Worm (Caenorhabditis elegans) whole organism, L2 larva: ENCODE measurements around the gene nhr-260.

Source experiments
- C34F6.9 ChIP-seq: fragments of 150-350 bp; optimal IDR thresholded peaks from 2 replicates; lab custom pipeline; 2014; ENCODE audit warnings: missing biosample characterization, missing genetic modification characterization
- F13H6.1 ChIP-seq: sonication (generic microtip); optimal IDR thresholded peaks from 2 replicates; lab custom pipeline; 2016; ENCODE audit warnings: missing genetic modification characterization, missing compliant biosample characterization
- Y55F3AM.14 ChIP-seq: fragments of 200-800 bp; sonication (Bioruptor generic); optimal IDR thresholded peaks from 2 replicates; lab custom pipeline; 2018; ENCODE audit warnings: mild to moderate bottlenecking, missing genetic modification characterization, missing compliant biosample characterization
- alr-1 ChIP-seq: fragments of 150-350 bp; optimal IDR thresholded peaks from 2 replicates; lab custom pipeline; 2014; ENCODE audit warnings: missing biosample characterization, missing genetic modification characterization
- ama-1 ChIP-seq: fragments of 150-350 bp; optimal IDR thresholded peaks from 2 replicates; lab custom pipeline; 2018; ENCODE audit warnings: inconsistent platforms
- blmp-1 ChIP-seq: sonication (generic microtip); optimal IDR thresholded peaks from 2 replicates; lab custom pipeline; 2017; ENCODE audit warnings: missing genetic modification characterization, mild to moderate bottlenecking, missing compliant biosample characterization, antibody characterized with exemption, moderate library complexity; ENCODE audit not compliant: insufficient read depth
- ceh-16 ChIP-seq: fragments of 150-350 bp; optimal IDR thresholded peaks from 2 replicates; lab custom pipeline; 2014; ENCODE audit warnings: missing biosample characterization, missing genetic modification characterization
- ceh-82 ChIP-seq: fragments of 150-350 bp; optimal IDR thresholded peaks from 2 replicates; lab custom pipeline; 2014; ENCODE audit warnings: missing biosample characterization, missing genetic modification characterization
- crh-2 ChIP-seq: sonication (generic microtip); optimal IDR thresholded peaks from 2 replicates; lab custom pipeline; 2017; ENCODE audit warnings: missing biosample characterization, missing genetic modification characterization
- dmd-4 ChIP-seq: sonication (generic microtip); optimal IDR thresholded peaks from 2 replicates; lab custom pipeline; 2017; ENCODE audit warnings: missing biosample characterization, missing genetic modification characterization
- egl-27 ChIP-seq: sonication (generic microtip); optimal IDR thresholded peaks from 3 replicates; lab custom pipeline; 2017; ENCODE audit warnings: missing biosample characterization, missing genetic modification reagents, missing genetic modification characterization
- fos-1 ChIP-seq: fragments of 150-350 bp; optimal IDR thresholded peaks from 2 replicates; lab custom pipeline; 2014; ENCODE audit warnings: missing biosample characterization, missing genetic modification characterization
- gmeb-1 ChIP-seq: fragments of 150-350 bp; optimal IDR thresholded peaks from 2 replicates; lab custom pipeline; 2014; ENCODE audit warnings: missing biosample characterization, missing genetic modification characterization
- lin-11 ChIP-seq: fragments of 150-350 bp; sonication (generic microtip); optimal IDR thresholded peaks from 2 replicates; lab custom pipeline; 2014; ENCODE audit warnings: missing biosample characterization, missing genetic modification characterization, inconsistent platforms, mixed read lengths
- lin-39 ChIP-seq: fragments of 150-350 bp; optimal IDR thresholded peaks from 2 replicates; lab custom pipeline; 2014; ENCODE audit warnings: missing biosample characterization, missing genetic modification reagents, missing genetic modification characterization
- lsy-2 ChIP-seq, 2 experiments: fragments of 150-350 bp in 1 of 2; sonication (generic microtip) in 1 of 2; optimal IDR thresholded peaks; 2 replicates each; lab custom pipeline; 2014 to 2017; ENCODE audit warnings: missing biosample characterization in 2 of 2, missing genetic modification characterization in 2 of 2
- mab-5 ChIP-seq: fragments of 150-350 bp; optimal IDR thresholded peaks from 2 replicates; lab custom pipeline; 2014; ENCODE audit warnings: missing biosample characterization, missing genetic modification characterization
- mdl-1 ChIP-seq, 2 experiments: fragments of 150-350 bp in 1 of 2; sonication (generic microtip) in 1 of 2; optimal IDR thresholded peaks; 2 replicates each; lab custom pipeline; 2017; ENCODE audit warnings: missing biosample characterization in 2 of 2, missing genetic modification characterization in 2 of 2
- nhr-10 ChIP-seq: sonication (generic microtip); optimal IDR thresholded peaks from 2 replicates; lab custom pipeline; 2017; ENCODE audit warnings: missing biosample characterization, missing genetic modification characterization
- nhr-11 ChIP-seq: fragments of 150-350 bp; optimal IDR thresholded peaks from 2 replicates; lab custom pipeline; 2014; ENCODE audit warnings: missing biosample characterization, missing genetic modification characterization
- nhr-12 ChIP-seq: fragments of 150-350 bp; optimal IDR thresholded peaks from 2 replicates; lab custom pipeline; 2014; ENCODE audit warnings: missing biosample characterization, missing genetic modification characterization
- nhr-129 ChIP-seq: fragments of 150-350 bp; optimal IDR thresholded peaks from 2 replicates; lab custom pipeline; 2014; ENCODE audit warnings: missing biosample characterization, missing genetic modification characterization
- nhr-21 ChIP-seq: fragments of 150-350 bp; optimal IDR thresholded peaks from 2 replicates; lab custom pipeline; 2014; ENCODE audit warnings: missing biosample characterization, missing genetic modification characterization
- nhr-23 ChIP-seq: fragments of 150-350 bp; optimal IDR thresholded peaks from 2 replicates; lab custom pipeline; 2014; ENCODE audit warnings: missing biosample characterization, missing genetic modification reagents, missing genetic modification characterization
- nhr-25 ChIP-seq: fragments of 150-350 bp; sonication (generic microtip); optimal IDR thresholded peaks from 3 replicates; lab custom pipeline; 2014; ENCODE audit warnings: missing biosample characterization, missing genetic modification characterization
- nhr-6 ChIP-seq: fragments of 150-350 bp; optimal IDR thresholded peaks from 2 replicates; lab custom pipeline; 2014; ENCODE audit warnings: missing biosample characterization, missing genetic modification characterization
- nhr-77 ChIP-seq: fragments of 150-350 bp; optimal IDR thresholded peaks from 2 replicates; lab custom pipeline; 2014; ENCODE audit warnings: missing biosample characterization, missing genetic modification characterization
- peb-1 ChIP-seq: fragments of 150-350 bp; optimal IDR thresholded peaks from 2 replicates; lab custom pipeline; 2014; ENCODE audit warnings: missing biosample characterization, missing genetic modification characterization
- sem-4 ChIP-seq: fragments of 150-350 bp; optimal IDR thresholded peaks from 2 replicates; lab custom pipeline; 2014; ENCODE audit warnings: missing biosample characterization, missing genetic modification reagents, missing genetic modification characterization
- skn-1 ChIP-seq: sonication (generic microtip); optimal IDR thresholded peaks from 2 replicates; lab custom pipeline; 2017; ENCODE audit warnings: missing biosample characterization, missing genetic modification characterization
- sma-3 ChIP-seq: sonication (generic microtip); optimal IDR thresholded peaks from 2 replicates; lab custom pipeline; 2016; ENCODE audit warnings: missing genetic modification reagents, missing genetic modification characterization, missing compliant biosample characterization
- sma-9 ChIP-seq, 2 experiments: fragments of 150-350 bp in 1 of 2; sonication (generic microtip) in 1 of 2; optimal IDR thresholded peaks; 2 replicates each; lab custom pipeline; 2014 to 2016; ENCODE audit warnings: missing genetic modification characterization in 2 of 2, mild to moderate bottlenecking in 1 of 2, missing biosample characterization in 1 of 2, missing compliant biosample characterization in 1 of 2, missing genetic modification reagents in 1 of 2, moderate library complexity in 1 of 2
- unc-39 ChIP-seq: fragments of 150-350 bp; optimal IDR thresholded peaks from 2 replicates; lab custom pipeline; 2014; ENCODE audit warnings: missing biosample characterization, missing genetic modification characterization
- unc-55 ChIP-seq: fragments of 150-350 bp; sonication (generic microtip); optimal IDR thresholded peaks from 3 replicates; lab custom pipeline; 2014; ENCODE audit warnings: missing biosample characterization, missing genetic modification reagents, missing genetic modification characterization
- unc-62 ChIP-seq: fragments of 150-350 bp; optimal IDR thresholded peaks from 2 replicates; lab custom pipeline; 2014; ENCODE audit warnings: missing biosample characterization, missing genetic modification reagents, missing genetic modification characterization
- zag-1 ChIP-seq: fragments of 150-350 bp; optimal IDR thresholded peaks from 2 replicates; lab custom pipeline; 2014; ENCODE audit warnings: missing biosample characterization, missing genetic modification characterization
- ztf-1 ChIP-seq: fragments of 200-800 bp; sonication (Bioruptor generic); conservative IDR thresholded peaks from 2 replicates; pipeline ENCODE4 v1.3.6; 2022; ENCODE audit warnings: missing genetic modification characterization, missing compliant biosample characterization
- ztf-11 ChIP-seq: sonication (generic microtip); optimal IDR thresholded peaks from 2 replicates; lab custom pipeline; 2017; ENCODE audit warnings: missing biosample characterization, missing genetic modification characterization
- ztf-4 ChIP-seq: fragments of 150-350 bp; optimal IDR thresholded peaks from 2 replicates; lab custom pipeline; 2014; ENCODE audit warnings: missing biosample characterization, missing genetic modification characterization

The nhr-260 gene

ce11 chrV:1476284-1476792, 35.1 kb downstream of the nhr-260 start:
- TF ChIP-seq ztf-1 (GFP tag; lab: Robert Waterston, UW) (no peak), nhr-10 (tag; lab: Kevin White, UChicago) (no peak), ztf-11 (tag; lab: Kevin White, UChicago) (no peak), nhr-11 (no peak), lin-39 (tag; lab: Kevin White, UChicago) (no peak), nhr-12 (tag; lab: Kevin White, UChicago) (no peak), mab-5 (tag; lab: Kevin White, UChicago) (no peak), egl-27 (tag; lab: Kevin White, UChicago) (no peak), ceh-16 (tag; lab: Kevin White, UChicago) (no peak), gmeb-1 (tag; lab: Kevin White, UChicago) (no peak), crh-2 (tag; lab: Kevin White, UChicago) (no peak), nhr-6 (tag; lab: Kevin White, UChicago) (no peak), F13H6.1 (tag; lab: Kevin White, UChicago) (no peak), nhr-23 (tag; lab: Kevin White, UChicago) (no peak)

ce11 chrV:1474486-1475125, 36.8 kb downstream of the nhr-260 start, which contains the start of the genes F53E2.2 and unc-60:
TSS of gene F53E2.2 (plus strand) at chrV:1475086.
TSS of gene unc-60 (plus strand) at chrV:1475086.
- no peak for TF ChIP-seq nhr-10 (tag; lab: Kevin White, UChicago)
- TF ChIP-seq lin-11 (tag; lab: Kevin White, UChicago), result peak; percentile 5
- TF ChIP-seq unc-55, result peak; percentile 71
- TF ChIP-seq nhr-21 (tag; lab: Kevin White, UChicago), result no peak
- TF ChIP-seq unc-62 (GFP tag; lab: Kevin White, UChicago), result no peak
- peak; percentile 1 for TF ChIP-seq skn-1 (tag; lab: Kevin White, UChicago)
- peak; percentile 48 for TF ChIP-seq sma-9 (GFP tag; optimal IDR thresholded peaks at IDR 0.05; lab: Kevin White, UChicago)
- TF ChIP-seq sma-9 (tag; optimal IDR thresholded peaks at IDR 0.05; lab: Kevin White, UChicago), result no peak
- TF ChIP-seq nhr-77 (tag; lab: Kevin White, UChicago), result no peak
- no peak for TF ChIP-seq nhr-23 (tag; lab: Kevin White, UChicago)
- no peak for TF ChIP-seq peb-1
- TF ChIP-seq ama-1, result no peak
- TF ChIP-seq F13H6.1 (tag; lab: Kevin White, UChicago), result peak; percentile 94
- no peak for TF ChIP-seq blmp-1
- TF ChIP-seq fos-1 (tag; lab: Kevin White, UChicago), result peak; percentile 36
- peak; percentile 16 for TF ChIP-seq ceh-82
- TF ChIP-seq alr-1 (tag; lab: Kevin White, UChicago), result no peak
- no peak for TF ChIP-seq ztf-11 (tag; lab: Kevin White, UChicago)
- TF ChIP-seq lsy-2 (tag; optimal IDR thresholded peaks at IDR 0.05; lab: Kevin White, UChicago), result peak in 1 of 2 experiments; percentile 43
- TF ChIP-seq mdl-1 (tag; optimal IDR thresholded peaks at IDR 0.05; lab: Kevin White, UChicago), result peak; percentile 10 to 73
- no peak for TF ChIP-seq lin-39 (tag; lab: Kevin White, UChicago)
- peak; percentile 83 for TF ChIP-seq C34F6.9 (tag; lab: Kevin White, UChicago)
- TF ChIP-seq sem-4 (tag; lab: Kevin White, UChicago), result peak; percentile 35
- peak; percentile 62 for TF ChIP-seq zag-1 (tag; lab: Kevin White, UChicago)
- peak; percentile 31 for TF ChIP-seq egl-27 (tag; lab: Kevin White, UChicago)
- TF ChIP-seq ztf-4 (tag; lab: Kevin White, UChicago), result peak; percentile 44
- no peak for TF ChIP-seq unc-39 (tag; lab: Kevin White, UChicago)
- peak; percentile 29 for TF ChIP-seq nhr-25 (tag; lab: Kevin White, UChicago)
- TF ChIP-seq crh-2 (tag; lab: Kevin White, UChicago), result peak; percentile 25
- TF ChIP-seq nhr-129, result peak; percentile 85
- peak; percentile 14 for TF ChIP-seq sma-3
- peak; percentile 30 for TF ChIP-seq gmeb-1 (tag; lab: Kevin White, UChicago)
- no peak for TF ChIP-seq ceh-16 (tag; lab: Kevin White, UChicago)
- peak; percentile 39 for TF ChIP-seq mab-5 (tag; lab: Kevin White, UChicago)
- no peak for TF ChIP-seq Y55F3AM.14 (GFP tag; lab: Kevin White, UChicago)
- no peak for TF ChIP-seq dmd-4 (tag; lab: Kevin White, UChicago)
